Fruit fly (Drosophila melanogaster) Kc167 (cell line): ENCODE measurements around the gene CG31267.

Experiments
- Sin3A ChIP-seq: fragments of >200 bp; optimal IDR thresholded peaks from 2 replicates; lab custom pipeline; 2018; ENCODE audit warnings: missing external identifiers
- h ChIP-seq: fragments of >200 bp; optimal IDR thresholded peaks from 3 replicates; lab custom pipeline; 2018; ENCODE audit warnings: missing external identifiers
- psq ChIP-seq: fragments of >200 bp; optimal IDR thresholded peaks from 2 replicates; lab custom pipeline; 2017; ENCODE audit warnings: missing external identifiers

DNA sequence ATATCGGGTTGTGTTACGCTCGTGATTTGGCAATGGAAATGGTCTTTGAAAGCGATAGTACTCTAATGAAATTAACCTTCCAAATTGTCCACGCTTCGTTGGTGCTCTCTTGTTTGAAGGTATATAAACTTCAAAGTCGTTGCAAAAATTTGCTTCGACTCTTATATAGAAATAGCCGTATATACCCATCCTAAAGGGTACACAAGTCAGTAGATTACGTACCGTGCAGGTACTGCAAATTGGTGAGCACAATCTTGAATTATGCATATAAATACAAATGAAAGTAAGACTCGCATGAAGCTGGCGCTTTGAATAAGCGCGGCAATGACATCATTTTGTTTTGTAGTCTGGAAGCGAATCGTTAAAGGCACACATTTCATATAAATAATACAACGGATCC, 17.8 kb upstream of the CG31267 start:
- TF ChIP-seq Sin3A (lab: Kevin White, UChicago) (no peak), psq (lab: Kevin White, UChicago) (no peak), h (lab: Kevin White, UChicago) (no peak)
